Fruit fly (Drosophila melanogaster): ENCODE measurements around the gene bdwf.

dm6 chr3R:16996059-16996959, 46.6 kb downstream of the bdwf start, which contains the start of the genes EMC2A and CG3534:
- TF ChIP-seq gro (GFP tag; optimal IDR thresholded peaks at IDR 0.05) (no peak), Lpt (GFP tag; optimal IDR thresholded peaks at IDR 0.05) (no peak), Adf1 (GFP tag; IDR thresholded peaks at IDR 0.05) (no peak), CG11398 (GFP tag; optimal IDR thresholded peaks at IDR 0.05) (no peak), CG10366 (GFP tag; IDR thresholded peaks at IDR 0.05) (no peak), ftz-f1 (GFP tag; optimal IDR thresholded peaks at IDR 0.05) (no peak), CG12155 (GFP tag; optimal IDR thresholded peaks at IDR 0.05) (no peak)
